Fruit fly (Drosophila melanogaster) ovary, adult (tissue): Measurements from ENCODE around the gene CG11970.

Experiments
- CG17801 ChIP-seq: fragments of 200-800 bp; optimal IDR thresholded peaks from 2 replicates; lab custom pipeline; 2019; ENCODE audit warnings: missing biosample characterization, mild to moderate bottlenecking, missing genetic modification characterization, moderate library complexity; ENCODE audit not compliant: partially characterized antibody

CG11970 gene

DNA sequence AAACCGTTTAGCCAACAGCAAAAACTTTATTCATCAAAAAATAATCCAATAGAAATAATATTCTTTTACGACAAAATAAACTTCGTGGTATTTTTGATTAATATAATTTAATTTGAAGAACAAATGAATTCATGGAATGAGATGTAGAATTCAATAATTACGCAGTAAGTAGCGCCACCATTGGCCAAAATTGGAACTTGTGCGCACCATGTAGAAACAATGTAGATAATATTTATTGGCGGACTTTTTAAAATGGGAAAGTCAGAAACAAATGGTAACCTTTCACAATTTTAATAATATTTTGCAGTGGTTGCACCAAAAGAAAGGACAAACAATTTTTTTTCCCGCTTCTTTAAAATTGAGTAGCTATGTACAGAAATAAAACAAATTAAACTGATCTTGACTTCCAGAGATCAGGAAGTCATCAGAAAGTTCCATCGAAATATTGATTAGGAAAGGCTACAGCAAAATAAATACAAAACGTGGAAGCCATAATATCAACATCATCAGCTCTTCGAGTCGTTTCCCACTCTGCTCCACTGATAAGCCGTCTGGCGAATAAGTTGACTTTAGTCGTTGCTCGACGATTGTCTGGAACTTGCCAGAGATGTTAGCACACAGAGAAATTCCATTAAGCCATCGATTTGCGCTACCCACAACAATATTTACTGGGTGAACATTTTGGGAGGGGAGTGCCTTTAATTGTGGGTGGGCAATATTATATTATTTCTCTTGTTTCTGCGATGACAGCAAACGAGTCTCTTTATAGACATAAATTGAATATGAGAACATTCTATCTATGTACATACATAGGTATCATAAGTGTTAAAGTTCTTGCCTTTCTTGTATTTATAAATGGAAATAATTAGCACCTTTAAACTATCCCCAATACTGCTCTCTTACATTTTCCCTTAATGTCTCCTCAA lies 4.4 kb upstream of the CG11970 start:
- TF ChIP-seq CG17801 (GFP tag; lab: Kevin White, UChicago): no peak

DNA sequence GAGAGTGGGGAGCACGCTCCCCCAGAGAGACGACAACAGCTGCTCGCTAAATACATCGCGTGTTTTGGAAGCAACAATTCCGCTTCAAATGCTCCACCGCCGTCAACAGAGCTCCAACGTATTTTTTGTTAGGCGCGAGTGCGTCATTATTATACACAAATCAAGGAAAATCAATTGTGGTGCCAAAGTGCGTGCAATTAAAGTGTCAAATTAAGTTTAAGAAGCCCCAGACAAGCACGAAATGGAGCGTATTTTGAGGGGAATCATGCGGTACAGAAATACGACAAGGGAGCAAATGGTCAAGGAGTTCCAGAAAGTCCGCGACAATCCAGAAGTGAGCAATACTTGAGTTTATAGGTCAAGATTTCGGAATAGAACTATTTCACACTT lies 3.7 kb upstream of the CG11970 start, which contains the start of gene CAHbeta:
CAHbeta (plus strand) TSS at position 85 of the 390 bp plus-strand sequence.
- TF ChIP-seq CG17801 (GFP tag; lab: Kevin White, UChicago): peak; percentile 72

DNA sequence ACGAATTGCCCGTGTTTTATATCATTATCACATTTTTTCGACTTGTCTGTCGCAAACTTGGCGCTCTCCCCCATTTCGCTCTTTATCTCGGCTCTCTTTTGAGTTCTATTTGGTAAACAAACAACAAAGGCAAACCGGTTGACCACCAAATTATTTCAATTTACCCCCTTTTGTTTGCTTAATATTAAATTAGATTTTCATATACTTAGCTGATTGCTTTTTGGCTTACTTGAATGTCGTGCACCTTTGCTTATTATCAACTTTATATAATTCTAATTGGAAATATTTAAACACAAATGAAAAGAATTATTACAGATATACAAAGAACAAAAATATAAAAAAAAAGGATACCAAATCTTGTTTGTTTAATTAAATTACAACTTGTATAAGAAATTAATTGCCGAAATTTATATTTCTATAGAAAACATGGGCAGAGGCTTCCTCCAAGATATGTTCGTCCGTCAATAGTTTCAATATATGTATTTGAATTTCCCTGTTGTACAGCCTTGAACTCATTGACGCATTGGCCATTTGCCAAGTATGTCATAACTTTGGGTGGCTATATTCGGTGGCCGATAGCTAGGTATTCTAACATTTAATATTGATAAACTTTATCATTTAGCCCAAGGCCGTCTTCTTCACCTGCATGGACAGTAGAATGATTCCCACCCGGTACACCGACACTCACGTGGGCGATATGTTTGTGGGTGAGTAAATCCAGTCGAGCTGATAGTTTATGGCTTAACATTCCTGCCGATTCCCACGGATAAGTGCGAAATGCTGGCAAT lies 3.1 kb upstream of the CG11970 start:
- no peak for TF ChIP-seq CG17801 (GFP tag; lab: Kevin White, UChicago)

DNA sequence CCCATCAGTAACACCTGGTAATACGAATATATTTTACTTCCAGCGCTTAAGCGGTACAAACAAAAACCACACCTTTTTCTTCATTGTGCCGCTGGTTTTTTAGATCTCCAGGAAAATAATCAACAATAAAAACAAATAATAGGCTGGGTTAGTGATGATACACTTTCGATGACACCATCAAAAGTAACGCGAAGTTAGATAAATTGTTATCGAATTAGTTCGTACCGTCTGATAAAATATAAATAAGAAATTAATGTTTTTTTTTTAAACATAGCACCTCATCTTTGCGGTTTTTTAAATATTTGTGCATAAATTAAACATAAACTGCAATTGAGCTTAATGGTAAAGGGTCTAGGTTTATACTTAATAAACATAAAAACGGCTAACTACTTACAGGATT lies 377 bp upstream of the CG11970 start, which contains the start of gene RagA-B:
RagA-B (minus strand) TSS at position 175 of the 400 bp plus-strand sequence.
- no peak for TF ChIP-seq CG17801 (GFP tag; lab: Kevin White, UChicago)

DNA sequence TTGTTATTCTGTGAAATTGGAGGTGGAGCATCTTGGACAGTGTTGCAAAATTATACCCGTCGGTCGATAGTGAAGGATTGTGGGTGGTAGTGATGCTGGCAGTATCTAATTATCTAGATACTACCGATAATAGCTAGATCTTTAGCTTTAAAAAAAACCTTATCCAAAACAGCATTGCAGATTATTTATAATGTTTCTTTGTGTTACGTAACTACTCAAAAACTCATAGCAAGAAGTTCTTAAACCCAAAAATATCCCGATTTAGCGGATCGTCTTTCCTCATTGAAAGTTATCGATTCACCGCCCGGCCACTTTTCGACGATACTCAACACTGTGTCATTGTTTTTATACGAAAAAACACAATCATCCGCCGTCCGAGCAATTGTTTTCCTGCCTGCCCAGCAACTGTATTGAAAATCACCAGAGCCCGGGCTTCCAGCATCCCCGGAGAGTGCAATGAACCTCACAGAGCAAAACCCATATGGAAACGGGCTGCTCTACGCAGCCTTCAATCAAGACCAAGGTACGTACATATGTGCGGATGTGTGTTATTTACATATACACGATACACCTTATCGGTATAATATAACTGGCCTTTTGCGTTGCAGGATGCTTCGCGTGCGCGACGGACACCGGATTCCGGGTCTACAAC lies 8.5 kb downstream of the CG11970 start, which contains the start of gene CG11975:
CG11975 (plus strand) TSS at position 326 of the 652 bp plus-strand sequence.
- TF ChIP-seq CG17801 (GFP tag; lab: Kevin White, UChicago): peak; percentile 75

DNA sequence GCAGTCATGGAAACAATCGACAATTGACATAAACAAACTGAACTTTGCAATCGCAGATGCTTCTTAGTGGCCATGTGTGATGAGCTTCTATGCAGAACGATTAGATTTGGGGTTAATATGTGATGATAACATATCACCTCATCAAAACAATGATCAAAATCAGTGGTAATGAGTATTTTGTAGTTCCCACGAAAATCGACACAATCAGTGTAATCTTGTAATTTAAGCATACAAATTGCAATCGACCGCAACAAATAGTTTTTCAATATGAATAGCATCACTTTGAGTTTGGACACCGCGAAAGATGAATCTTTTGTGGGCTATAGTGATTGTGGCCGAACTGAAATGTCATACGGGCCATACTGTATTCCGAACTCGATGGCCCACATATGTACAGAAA lies 12.9 kb downstream of the CG11970 start, which contains the start of gene CG11977:
CG11977 (plus strand) TSS at position 301 of the 400 bp plus-strand sequence.
- TF ChIP-seq CG17801 (GFP tag; lab: Kevin White, UChicago): no peak

DNA sequence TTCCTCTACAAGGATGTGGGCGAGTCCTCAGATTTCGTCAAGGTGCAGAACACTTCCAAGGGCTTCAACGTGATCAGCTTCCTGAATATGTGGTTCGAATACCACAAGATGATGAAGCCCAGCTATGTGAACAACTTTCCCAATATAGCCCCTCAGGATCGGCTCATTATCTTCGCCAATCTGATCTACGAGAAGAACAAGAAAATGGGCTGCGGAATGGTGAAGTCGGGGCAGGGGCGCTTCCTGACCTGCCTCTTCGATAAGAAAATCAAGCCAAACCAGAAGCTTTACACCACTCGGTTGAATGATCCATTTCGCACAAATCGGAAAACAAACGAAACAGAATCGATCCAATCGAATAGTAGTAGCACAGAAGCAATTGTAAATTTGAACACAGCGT lies 13.7 kb downstream of the CG11970 start:
- TF ChIP-seq CG17801 (GFP tag; lab: Kevin White, UChicago): no peak

DNA sequence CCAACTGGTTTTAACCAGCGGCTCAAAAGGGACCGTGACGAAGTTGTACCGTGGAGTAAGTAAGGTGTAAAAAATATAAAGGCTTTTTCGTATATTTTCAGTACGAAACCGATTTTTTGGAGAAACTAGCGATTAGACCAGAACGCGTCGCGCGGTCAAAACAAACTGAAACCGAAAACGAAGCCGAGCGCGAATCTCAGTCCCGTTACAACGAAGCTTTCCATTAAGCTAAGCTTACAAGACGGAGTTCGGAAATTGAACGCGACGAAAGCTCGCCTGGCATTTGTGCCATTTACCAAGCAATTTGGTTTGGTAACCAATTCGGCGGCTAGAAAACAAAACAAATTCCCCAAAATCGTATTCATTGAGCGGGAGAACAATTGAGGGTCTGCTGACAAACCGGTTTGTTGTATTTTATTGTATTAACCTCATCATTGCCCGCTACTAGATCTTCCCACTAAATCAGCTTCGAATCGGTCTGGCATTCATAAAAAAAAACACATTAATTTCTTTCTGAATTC lies 17.3 kb downstream of the CG11970 start:
- TF ChIP-seq CG17801 (GFP tag; lab: Kevin White, UChicago): no peak

DNA sequence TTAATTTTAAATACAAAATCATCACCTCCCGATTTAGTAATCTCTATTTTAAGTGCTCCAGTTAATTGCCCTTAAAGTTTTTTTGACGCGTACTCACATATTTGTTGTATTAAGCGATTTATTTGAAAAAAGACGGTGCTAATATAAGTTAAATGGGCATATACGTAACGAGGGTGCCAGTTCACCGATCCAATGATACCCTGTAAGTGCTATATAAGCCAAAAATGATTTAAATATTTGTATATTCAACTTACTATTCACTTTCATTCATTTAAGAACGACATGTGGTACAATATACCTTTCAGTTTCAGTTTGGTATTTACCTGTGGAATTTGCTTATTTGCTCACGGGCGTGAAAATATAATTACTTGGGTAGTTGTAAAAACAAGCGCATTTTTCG lies 18.0 kb downstream of the CG11970 start:
- no peak for TF ChIP-seq CG17801 (GFP tag; lab: Kevin White, UChicago)

DNA sequence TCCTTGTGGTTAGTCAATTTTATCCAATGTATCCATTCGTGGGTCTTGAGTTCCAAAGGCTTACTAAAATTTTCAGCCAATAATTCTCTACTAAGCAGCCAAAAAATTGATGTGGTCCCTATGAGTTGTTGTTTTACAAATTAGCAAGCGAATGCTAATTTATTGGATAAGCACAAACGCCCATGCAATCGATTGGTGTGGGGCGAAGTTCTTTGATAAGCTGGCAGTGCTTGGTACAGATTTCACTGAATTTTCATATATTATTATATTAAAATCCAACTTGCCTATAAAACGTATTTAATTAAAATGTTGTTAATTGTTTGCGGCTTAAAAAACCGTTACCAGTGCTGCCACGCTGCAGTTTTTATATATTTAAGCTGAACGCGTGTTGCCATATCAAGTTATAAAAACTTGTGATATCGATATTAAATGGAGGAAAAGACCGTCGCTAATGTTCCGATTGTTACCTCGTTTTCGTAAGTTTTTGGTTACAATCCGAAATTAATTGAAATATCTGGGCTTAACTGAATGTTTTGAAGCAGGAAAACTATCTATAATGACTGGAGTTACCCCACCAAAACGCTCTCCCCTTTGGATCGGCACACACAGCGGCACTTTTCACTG lies 19.2 kb downstream of the CG11970 start, which contains the start of the genes CG31100 and CG11980:
CG31100 (minus strand) TSS at position 51 of the 624 bp plus-strand sequence.
CG11980 (plus strand) TSS at position 418 of the 624 bp plus-strand sequence.
- TF ChIP-seq CG17801 (GFP tag; lab: Kevin White, UChicago): no peak

DNA sequence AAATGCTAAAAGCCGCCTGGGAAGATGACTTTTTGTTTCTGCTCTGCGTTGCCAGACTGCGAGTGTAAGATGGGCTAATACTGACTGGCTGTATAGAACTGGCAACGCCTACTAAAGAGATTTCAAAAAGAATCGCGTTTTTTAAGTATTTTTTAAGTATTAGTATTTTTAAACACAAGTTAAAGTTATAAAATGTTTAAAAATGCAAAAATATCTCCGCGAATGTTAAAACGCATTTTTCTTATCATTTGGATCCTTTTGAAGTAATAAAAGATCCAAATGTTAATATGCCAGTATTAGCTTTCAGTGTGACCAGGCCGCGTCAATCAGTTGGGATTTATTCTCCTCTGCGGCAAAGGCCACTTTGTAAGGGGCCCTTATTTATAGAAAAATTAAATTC lies 21.6 kb downstream of the CG11970 start, which contains the start of the genes Prosbeta3 and Iru:
Prosbeta3 (minus strand) TSS at position 98 of the 400 bp plus-strand sequence.
Iru (plus strand) TSS at position 328 of the 400 bp plus-strand sequence.
- no peak for TF ChIP-seq CG17801 (GFP tag; lab: Kevin White, UChicago)

DNA sequence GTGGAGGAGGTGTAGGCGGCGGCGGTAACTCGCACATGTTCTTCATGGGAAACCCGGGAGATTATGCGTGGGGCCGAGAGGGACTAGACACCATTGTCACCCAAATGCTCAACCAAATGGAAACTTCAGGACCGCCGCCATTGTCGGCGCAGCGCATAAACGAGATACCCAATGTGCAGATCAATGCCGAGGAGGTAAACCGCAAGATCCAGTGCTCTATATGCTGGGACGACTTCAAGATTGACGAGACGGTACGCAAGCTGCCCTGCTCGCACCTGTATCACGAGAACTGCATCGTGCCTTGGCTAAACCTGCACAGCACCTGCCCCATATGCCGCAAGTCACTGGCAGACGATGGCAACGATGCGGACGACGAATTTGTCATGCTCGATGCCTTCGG lies 22.7 kb downstream of the CG11970 start:
- no peak for TF ChIP-seq CG17801 (GFP tag; lab: Kevin White, UChicago)

DNA sequence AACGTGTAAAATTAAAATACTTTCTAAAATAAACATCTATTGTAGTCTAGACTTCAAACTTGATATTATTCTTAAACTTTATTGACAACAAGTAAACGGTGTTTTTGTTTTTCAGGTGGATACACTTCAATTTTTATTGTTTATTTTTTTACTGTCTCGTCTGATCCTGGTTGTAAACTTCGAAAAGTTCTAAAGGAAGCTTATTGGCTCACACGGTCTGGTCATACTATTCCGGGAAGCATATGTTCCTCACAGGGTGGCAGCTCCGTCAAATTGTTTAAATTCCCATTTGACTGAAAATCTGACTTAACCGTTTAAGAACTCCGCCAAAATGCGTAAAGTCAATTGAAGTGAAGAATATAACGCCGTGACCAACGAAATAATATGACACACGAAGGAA lies 23.7 kb downstream of the CG11970 start, which contains the start of gene CG11983:
CG11983 (plus strand) TSS at position 120 of the 400 bp plus-strand sequence.
- peak; percentile 2 for TF ChIP-seq CG17801 (GFP tag; lab: Kevin White, UChicago)
